Worm (Caenorhabditis elegans) whole organism, L2 larva: ENCODE data around the gene T26G10.3.

ENCODE experiments used
- R02D3.7 ChIP-seq: fragments of 150-350 bp; optimal IDR thresholded peaks from 2 replicates; lab custom pipeline; 2014; ENCODE audit warnings: missing biosample characterization, missing genetic modification characterization
- Y55F3AM.14 ChIP-seq: fragments of 200-800 bp; sonication (Bioruptor generic); optimal IDR thresholded peaks from 2 replicates; lab custom pipeline; 2018; ENCODE audit warnings: mild to moderate bottlenecking, missing genetic modification characterization, missing compliant biosample characterization
- ZK546.5 ChIP-seq: sonication (generic microtip); optimal IDR thresholded peaks from 2 replicates; lab custom pipeline; 2017; ENCODE audit warnings: missing biosample characterization, missing genetic modification characterization
- alr-1 ChIP-seq: fragments of 150-350 bp; optimal IDR thresholded peaks from 2 replicates; lab custom pipeline; 2014; ENCODE audit warnings: missing biosample characterization, missing genetic modification characterization
- aly-2 ChIP-seq: fragments of 150-350 bp; optimal IDR thresholded peaks from 2 replicates; lab custom pipeline; 2014; ENCODE audit warnings: missing biosample characterization, missing genetic modification characterization
- ama-1 ChIP-seq: fragments of 150-350 bp; optimal IDR thresholded peaks from 2 replicates; lab custom pipeline; 2018; ENCODE audit warnings: inconsistent platforms
- blmp-1 ChIP-seq: sonication (generic microtip); optimal IDR thresholded peaks from 2 replicates; lab custom pipeline; 2017; ENCODE audit warnings: missing genetic modification characterization, mild to moderate bottlenecking, missing compliant biosample characterization, antibody characterized with exemption, moderate library complexity; ENCODE audit not compliant: insufficient read depth
- ceh-16 ChIP-seq: fragments of 150-350 bp; optimal IDR thresholded peaks from 2 replicates; lab custom pipeline; 2014; ENCODE audit warnings: missing biosample characterization, missing genetic modification characterization
- ceh-82 ChIP-seq: fragments of 150-350 bp; optimal IDR thresholded peaks from 2 replicates; lab custom pipeline; 2014; ENCODE audit warnings: missing biosample characterization, missing genetic modification characterization
- dmd-4 ChIP-seq: sonication (generic microtip); optimal IDR thresholded peaks from 2 replicates; lab custom pipeline; 2017; ENCODE audit warnings: missing biosample characterization, missing genetic modification characterization
- egl-27 ChIP-seq: sonication (generic microtip); optimal IDR thresholded peaks from 3 replicates; lab custom pipeline; 2017; ENCODE audit warnings: missing biosample characterization, missing genetic modification reagents, missing genetic modification characterization
- elt-1 ChIP-seq: fragments of 150-350 bp; optimal IDR thresholded peaks from 2 replicates; lab custom pipeline; 2014; ENCODE audit warnings: missing biosample characterization, missing genetic modification characterization
- fos-1 ChIP-seq: fragments of 150-350 bp; optimal IDR thresholded peaks from 2 replicates; lab custom pipeline; 2014; ENCODE audit warnings: missing biosample characterization, missing genetic modification characterization
- gmeb-1 ChIP-seq: fragments of 150-350 bp; optimal IDR thresholded peaks from 2 replicates; lab custom pipeline; 2014; ENCODE audit warnings: missing biosample characterization, missing genetic modification characterization
- lin-11 ChIP-seq: fragments of 150-350 bp; sonication (generic microtip); optimal IDR thresholded peaks from 2 replicates; lab custom pipeline; 2014; ENCODE audit warnings: missing biosample characterization, missing genetic modification characterization, inconsistent platforms, mixed read lengths
- lin-39 ChIP-seq: fragments of 150-350 bp; optimal IDR thresholded peaks from 2 replicates; lab custom pipeline; 2014; ENCODE audit warnings: missing biosample characterization, missing genetic modification reagents, missing genetic modification characterization
- lsy-2 ChIP-seq, 2 experiments: fragments of 150-350 bp in 1 of 2; sonication (generic microtip) in 1 of 2; optimal IDR thresholded peaks; 2 replicates each; lab custom pipeline; 2014 to 2017; ENCODE audit warnings: missing biosample characterization in 2 of 2, missing genetic modification characterization in 2 of 2
- nhr-10 ChIP-seq: sonication (generic microtip); optimal IDR thresholded peaks from 2 replicates; lab custom pipeline; 2017; ENCODE audit warnings: missing biosample characterization, missing genetic modification characterization
- nhr-11 ChIP-seq: fragments of 150-350 bp; optimal IDR thresholded peaks from 2 replicates; lab custom pipeline; 2014; ENCODE audit warnings: missing biosample characterization, missing genetic modification characterization
- nhr-129 ChIP-seq: fragments of 150-350 bp; optimal IDR thresholded peaks from 2 replicates; lab custom pipeline; 2014; ENCODE audit warnings: missing biosample characterization, missing genetic modification characterization
- nhr-21 ChIP-seq: fragments of 150-350 bp; optimal IDR thresholded peaks from 2 replicates; lab custom pipeline; 2014; ENCODE audit warnings: missing biosample characterization, missing genetic modification characterization
- nhr-237 ChIP-seq: fragments of 150-350 bp; optimal IDR thresholded peaks from 2 replicates; lab custom pipeline; 2014; ENCODE audit warnings: missing biosample characterization, missing genetic modification characterization
- nhr-25 ChIP-seq: fragments of 150-350 bp; sonication (generic microtip); optimal IDR thresholded peaks from 3 replicates; lab custom pipeline; 2014; ENCODE audit warnings: missing biosample characterization, missing genetic modification characterization
- nhr-6 ChIP-seq: fragments of 150-350 bp; optimal IDR thresholded peaks from 2 replicates; lab custom pipeline; 2014; ENCODE audit warnings: missing biosample characterization, missing genetic modification characterization
- nhr-77 ChIP-seq: fragments of 150-350 bp; optimal IDR thresholded peaks from 2 replicates; lab custom pipeline; 2014; ENCODE audit warnings: missing biosample characterization, missing genetic modification characterization
- peb-1 ChIP-seq: fragments of 150-350 bp; optimal IDR thresholded peaks from 2 replicates; lab custom pipeline; 2014; ENCODE audit warnings: missing biosample characterization, missing genetic modification characterization
- skn-1 ChIP-seq: sonication (generic microtip); optimal IDR thresholded peaks from 2 replicates; lab custom pipeline; 2017; ENCODE audit warnings: missing biosample characterization, missing genetic modification characterization
- sma-3 ChIP-seq: sonication (generic microtip); optimal IDR thresholded peaks from 2 replicates; lab custom pipeline; 2016; ENCODE audit warnings: missing genetic modification reagents, missing genetic modification characterization, missing compliant biosample characterization
- snpc-4 ChIP-seq: fragments of 150-350 bp; optimal IDR thresholded peaks from 2 replicates; lab custom pipeline; 2014; ENCODE audit warnings: missing biosample characterization, missing genetic modification characterization
- unc-39 ChIP-seq: fragments of 150-350 bp; optimal IDR thresholded peaks from 2 replicates; lab custom pipeline; 2014; ENCODE audit warnings: missing biosample characterization, missing genetic modification characterization
- unc-62 ChIP-seq: fragments of 150-350 bp; optimal IDR thresholded peaks from 2 replicates; lab custom pipeline; 2014; ENCODE audit warnings: missing biosample characterization, missing genetic modification reagents, missing genetic modification characterization
- ztf-11 ChIP-seq: sonication (generic microtip); optimal IDR thresholded peaks from 2 replicates; lab custom pipeline; 2017; ENCODE audit warnings: missing biosample characterization, missing genetic modification characterization
- ztf-4 ChIP-seq: fragments of 150-350 bp; optimal IDR thresholded peaks from 2 replicates; lab custom pipeline; 2014; ENCODE audit warnings: missing biosample characterization, missing genetic modification characterization

Gene T26G10.3

ce11 chrIII:9390924-9391323, 22.3 kb downstream of the T26G10.3 start (continued):
- no peak for TF ChIP-seq ztf-4 (tag; lab: Kevin White, UChicago)
- TF ChIP-seq nhr-21 (tag; lab: Kevin White, UChicago), result no peak
- TF ChIP-seq ztf-11 (tag; lab: Kevin White, UChicago), result no peak
- no peak for TF ChIP-seq elt-1
- no peak for TF ChIP-seq nhr-25 (tag; lab: Kevin White, UChicago)
- TF ChIP-seq nhr-11 (tag; lab: Kevin White, UChicago), result no peak
- TF ChIP-seq ZK546.5 (tag; lab: Kevin White, UChicago), result no peak
- TF ChIP-seq Y55F3AM.14 (GFP tag; lab: Kevin White, UChicago), result no peak

ce11 chrIII:9390007-9390406, 23.2 kb downstream of the T26G10.3 start, which contains the start of gene slc-17.2:
TSS of gene slc-17.2 (minus strand) at chrIII:9390107.
- TF ChIP-seq nhr-129 (tag; lab: Kevin White, UChicago) (no peak), lin-11 (peak; percentile 5)

- TF ChIP-seq ztf-4 (tag; lab: Kevin White, UChicago) (no peak), egl-27 (tag; lab: Kevin White, UChicago) (no peak), nhr-6 (no peak), ama-1 (lab: Kevin White, UChicago) (no peak), R02D3.7 (tag; lab: Kevin White, UChicago) (no peak), Y55F3AM.14 (GFP tag; lab: Kevin White, UChicago) (no peak), dmd-4 (tag; lab: Kevin White, UChicago) (no peak), unc-62 (no peak), nhr-10 (tag; lab: Kevin White, UChicago) (no peak), alr-1 (tag; lab: Kevin White, UChicago) (no peak), lin-11 (no peak), unc-39 (tag; lab: Kevin White, UChicago) (no peak), ceh-82 (tag; lab: Kevin White, UChicago) (no peak), snpc-4 (tag; lab: Kevin White, UChicago) (no peak), ztf-11 (tag; lab: Kevin White, UChicago) (no peak)
Observed at ce11 chrIII:9385543-9385942, 27.7 kb downstream of the T26G10.3 start, which contains the start of gene C38C10.3. TSS of gene C38C10.3 (minus strand) at chrIII:9385643.

- no peak for TF ChIP-seq blmp-1
- TF ChIP-seq ztf-4 (tag; lab: Kevin White, UChicago), result no peak
- no peak for TF ChIP-seq lsy-2 (tag; optimal IDR thresholded peaks at IDR 0.05; lab: Kevin White, UChicago)
- TF ChIP-seq lin-39 (tag; lab: Kevin White, UChicago), result no peak
- TF ChIP-seq peb-1 (tag; lab: Kevin White, UChicago), result no peak
- TF ChIP-seq aly-2 (tag; lab: Kevin White, UChicago), result no peak
- TF ChIP-seq nhr-21 (tag; lab: Kevin White, UChicago), result no peak
- no peak for TF ChIP-seq nhr-77 (tag; lab: Kevin White, UChicago)
- TF ChIP-seq ama-1 (lab: Kevin White, UChicago), result no peak
- TF ChIP-seq sma-3, result no peak
- no peak for TF ChIP-seq ceh-16 (tag; lab: Kevin White, UChicago)
- no peak for TF ChIP-seq fos-1
- TF ChIP-seq nhr-25 (tag; lab: Kevin White, UChicago), result no peak
- no peak for TF ChIP-seq gmeb-1 (tag; lab: Kevin White, UChicago)
- TF ChIP-seq nhr-237 (tag; lab: Kevin White, UChicago), result no peak
- TF ChIP-seq skn-1 (tag; lab: Kevin White, UChicago), result no peak
- TF ChIP-seq nhr-11 (tag; lab: Kevin White, UChicago), result no peak
- TF ChIP-seq, all 48 proteins: peak for 0
Observed at ce11 chrIII:9383496-9383895, 29.7 kb downstream of the T26G10.3 start, which contains the start of gene tkr-1. TSS of gene tkr-1 (plus strand) at chrIII:9383796.

- TF ChIP-seq ZK546.5 (tag; lab: Kevin White, UChicago), result no peak
- no peak for TF ChIP-seq lsy-2 (tag; optimal IDR thresholded peaks at IDR 0.05; lab: Kevin White, UChicago)
Observed at ce11 chrIII:9376701-9377100, 36.5 kb downstream of the T26G10.3 start.

ce11 chrIII:9373779-9374178, 39.5 kb downstream of the T26G10.3 start:
- TF ChIP-seq gmeb-1 (tag; lab: Kevin White, UChicago), result no peak
- TF ChIP-seq nhr-21 (tag; lab: Kevin White, UChicago), result no peak
